Fruit fly (Drosophila melanogaster) whole organism, embryonic: Measurements from ENCODE around the gene CG11970.
A peak's percentile ranks its signal among the peaks of the same experiment; 100 is the strongest.

Source experiments
- CG1024 ChIP-seq: fragments of 200-800 bp; sonication (Bioruptor generic); IDR thresholded peaks from 2 replicates; pipeline ENCODE4 v1.3.6; 2022; ENCODE audit warnings: missing biosample characterization, missing genetic modification characterization
- CG10366 ChIP-seq: fragments of 200-800 bp; sonication (Bioruptor generic); IDR thresholded peaks from 2 replicates; pipeline ENCODE4 v1.3.6; 2022; ENCODE audit warnings: missing biosample characterization, missing genetic modification characterization
- CG11085 ChIP-seq: fragments of 200-800 bp; sonication (Bioruptor generic); IDR thresholded peaks from 2 replicates; pipeline ENCODE4 v1.3.6; 2022; ENCODE audit warnings: missing biosample characterization, missing genetic modification characterization
- CG11504 ChIP-seq: fragments of 200-800 bp; sonication (Bioruptor generic); optimal IDR thresholded peaks from 3 replicates; lab custom pipeline; 2019; ENCODE audit warnings: missing biosample characterization, mild to moderate bottlenecking, missing genetic modification characterization, moderate library complexity
- CG11695 ChIP-seq: fragments of 200-800 bp; sonication (Bioruptor generic); IDR thresholded peaks from 3 replicates; pipeline ENCODE4 v1.3.6; 2022; ENCODE audit warnings: missing biosample characterization, missing genetic modification characterization
- CG11696 ChIP-seq: fragments of 200-800 bp; sonication (Bioruptor generic); IDR thresholded peaks from 2 replicates; pipeline ENCODE4 v1.3.6; 2022; ENCODE audit warnings: missing biosample characterization, missing genetic modification characterization
- CG12299 ChIP-seq: fragments of 200-800 bp; sonication (Bioruptor generic); optimal IDR thresholded peaks from 2 replicates; lab custom pipeline; 2018; ENCODE audit warnings: missing biosample characterization, mild to moderate bottlenecking, missing genetic modification characterization
- CG13287 ChIP-seq: fragments of 200-800 bp; sonication (Bioruptor generic); IDR thresholded peaks from 2 replicates; pipeline ENCODE4 v1.3.6; 2022; ENCODE audit warnings: missing biosample characterization, missing genetic modification characterization; ENCODE audit not compliant: partially characterized antibody
- CG13296 ChIP-seq: fragments of 200-800 bp; sonication (Bioruptor generic); optimal IDR thresholded peaks from 3 replicates; lab custom pipeline; 2018; ENCODE audit warnings: missing biosample characterization, mild to moderate bottlenecking, missing genetic modification characterization
- CG1792 ChIP-seq: fragments of 200-800 bp; sonication (Bioruptor generic); optimal IDR thresholded peaks from 2 replicates; lab custom pipeline; 2016; ENCODE audit warnings: missing biosample characterization, missing genetic modification characterization
- CG2116 ChIP-seq: fragments of 200-800 bp; sonication (Bioruptor generic); optimal IDR thresholded peaks from 3 replicates; lab custom pipeline; 2018; ENCODE audit warnings: missing biosample characterization, mild to moderate bottlenecking, missing genetic modification characterization
- CG2199 ChIP-seq: fragments of 200-800 bp; sonication (Bioruptor generic); IDR thresholded peaks from 3 replicates; pipeline ENCODE4 v1.3.6; 2022; ENCODE audit warnings: missing biosample characterization, missing genetic modification characterization
- CG2889 ChIP-seq: fragments of 200-800 bp; sonication (Bioruptor generic); IDR thresholded peaks from 3 replicates; pipeline ENCODE4 v1.3.6; 2022; ENCODE audit warnings: missing biosample characterization, missing genetic modification characterization
- CG30403 ChIP-seq: fragments of 200-800 bp; sonication (Bioruptor generic); optimal IDR thresholded peaks from 3 replicates; lab custom pipeline; 2016; ENCODE audit warnings: missing biosample characterization, missing genetic modification characterization
- CG32767 ChIP-seq: fragments of 200-800 bp; sonication (Bioruptor generic); IDR thresholded peaks from 2 replicates; pipeline ENCODE4 v1.3.6; 2022; ENCODE audit warnings: missing biosample characterization, missing genetic modification characterization
- CG34376 ChIP-seq: fragments of 200-800 bp; sonication (Bioruptor generic); optimal IDR thresholded peaks from 2 replicates; lab custom pipeline; 2018; ENCODE audit warnings: missing biosample characterization, mild to moderate bottlenecking, missing genetic modification characterization
- CG3726 ChIP-seq: fragments of 200-800 bp; sonication (Bioruptor generic); IDR thresholded peaks from 3 replicates; pipeline ENCODE4, ENCODE4 v1.3.6; 2022; ENCODE audit warnings: missing biosample characterization, missing genetic modification characterization
- CG7839 ChIP-seq: fragments of 200-800 bp; sonication (Bioruptor generic); optimal IDR thresholded peaks from 3 replicates; lab custom pipeline; 2018; ENCODE audit warnings: missing biosample characterization, mild to moderate bottlenecking, missing genetic modification characterization, moderate library complexity
- CG8388 ChIP-seq: fragments of 200-800 bp; sonication (Bioruptor generic); optimal IDR thresholded peaks from 2 replicates; lab custom pipeline; 2019; ENCODE audit warnings: missing biosample characterization, mild to moderate bottlenecking, missing genetic modification characterization, moderate library complexity
- D19B ChIP-seq: fragments of 200-800 bp; sonication (Bioruptor generic); optimal IDR thresholded peaks from 2 replicates; lab custom pipeline; 2017; ENCODE audit warnings: missing biosample characterization, mild to moderate bottlenecking, missing genetic modification characterization
- Dll ChIP-seq: fragments of 200-800 bp; sonication (Bioruptor generic); IDR thresholded peaks from 4 replicates; pipeline ENCODE4 v1.3.6; 2022; ENCODE audit warnings: missing biosample characterization, missing genetic modification characterization; ENCODE audit not compliant: partially characterized antibody
- E2f1 ChIP-seq: fragments of 200-800 bp; sonication (Bioruptor generic); IDR thresholded peaks from 2 replicates; pipeline ENCODE4 v1.3.6; 2022; ENCODE audit warnings: missing biosample characterization, missing genetic modification characterization
- Ets97D ChIP-seq: fragments of 200-800 bp; sonication (Bioruptor generic); optimal IDR thresholded peaks from 3 replicates; lab custom pipeline; 2016; ENCODE audit warnings: missing biosample characterization, missing genetic modification characterization
- Gug ChIP-seq: fragments of 200-800 bp; sonication (Bioruptor generic); IDR thresholded peaks from 4 replicates; pipeline ENCODE4 v1.3.6; 2022; ENCODE audit warnings: missing biosample characterization, missing genetic modification characterization
- Jarid2 ChIP-seq: fragments of 200-800 bp; sonication (Bioruptor generic); optimal IDR thresholded peaks from 3 replicates; lab custom pipeline; 2017; ENCODE audit warnings: mild to moderate bottlenecking, missing biosample characterization, missing genetic modification reagents, missing genetic modification characterization
- MBD-R2 ChIP-seq: fragments of 200-800 bp; sonication (Bioruptor generic); IDR thresholded peaks from 2 replicates; pipeline ENCODE4 v1.3.6; 2022; ENCODE audit warnings: missing biosample characterization, missing genetic modification characterization
- Mad ChIP-seq: fragments of 200-800 bp; sonication (Bioruptor generic); optimal IDR thresholded peaks from 2 replicates; lab custom pipeline; 2016; ENCODE audit warnings: missing biosample characterization, missing genetic modification characterization
- Mes4 ChIP-seq: fragments of 200-800 bp; sonication (Bioruptor generic); optimal IDR thresholded peaks from 2 replicates; lab custom pipeline; 2016; ENCODE audit warnings: missing biosample characterization, missing genetic modification characterization
- Neu2 ChIP-seq: fragments of 200-800 bp; sonication (Bioruptor generic); optimal IDR thresholded peaks from 3 replicates; lab custom pipeline; 2016; ENCODE audit warnings: missing biosample characterization, missing genetic modification characterization, borderline replicate concordance
- Oaz ChIP-seq: fragments of 200-800 bp; sonication (Bioruptor generic); IDR thresholded peaks from 2 replicates; pipeline ENCODE4 v1.3.6; 2022; ENCODE audit warnings: missing biosample characterization, missing genetic modification characterization
- Pdp1 ChIP-seq, 2 experiments: fragments of 200-800 bp; sonication (Bioruptor generic); optimal IDR thresholded peaks; 3 replicates each; lab custom pipeline; 2016; ENCODE audit warnings: missing biosample characterization in 2 of 2, missing genetic modification characterization in 2 of 2, mild to moderate bottlenecking in 1 of 2, moderate library complexity in 1 of 2
- Rx ChIP-seq: fragments of 200-800 bp; sonication (Bioruptor generic); IDR thresholded peaks from 2 replicates; pipeline ENCODE4 v1.3.6; 2022; ENCODE audit warnings: missing biosample characterization, missing genetic modification characterization
- Spps ChIP-seq: fragments of 200-800 bp; sonication (Bioruptor generic); optimal IDR thresholded peaks from 2 replicates; lab custom pipeline; 2018; ENCODE audit warnings: missing biosample characterization, mild to moderate bottlenecking, missing genetic modification characterization
- ase ChIP-seq: fragments of 200-800 bp; sonication (Bioruptor generic); IDR thresholded peaks from 3 replicates; pipeline ENCODE4 v1.3.6; 2022; ENCODE audit warnings: missing biosample characterization, missing genetic modification characterization
- bab2 ChIP-seq: fragments of 200-800 bp; sonication (Bioruptor generic); optimal IDR thresholded peaks from 2 replicates; lab custom pipeline; 2016; ENCODE audit warnings: missing biosample characterization, missing genetic modification characterization
- dm ChIP-seq: fragments of 200-800 bp; sonication (Bioruptor generic); optimal IDR thresholded peaks from 3 replicates; lab custom pipeline; 2016; ENCODE audit warnings: missing biosample characterization, missing genetic modification characterization
- gce ChIP-seq: fragments of 200-800 bp; sonication (Bioruptor generic); IDR thresholded peaks from 3 replicates; pipeline ENCODE4 v1.3.6; 2022; ENCODE audit warnings: missing biosample characterization, missing genetic modification characterization
- gfzf ChIP-seq: fragments of 200-800 bp; sonication (Bioruptor generic); optimal IDR thresholded peaks from 2 replicates; lab custom pipeline; 2016; ENCODE audit warnings: missing biosample characterization, mild to moderate bottlenecking, missing genetic modification characterization, moderate library complexity
- lbe ChIP-seq: fragments of 200-800 bp; sonication (Bioruptor generic); optimal IDR thresholded peaks from 2 replicates; lab custom pipeline; 2016; ENCODE audit warnings: missing biosample characterization, mild to moderate bottlenecking, missing genetic modification characterization
- odd ChIP-seq: fragments of 200-800 bp; sonication (Bioruptor generic); optimal IDR thresholded peaks from 2 replicates; lab custom pipeline; 2017; ENCODE audit warnings: missing biosample characterization, mild to moderate bottlenecking, missing genetic modification characterization
- p53 ChIP-seq: fragments of 200-800 bp; sonication (Bioruptor generic); optimal IDR thresholded peaks from 2 replicates; lab custom pipeline; 2016; ENCODE audit warnings: missing biosample characterization, missing genetic modification characterization
- pan ChIP-seq, 4 experiments: fragments of >200 bp in 3 of 4; fragments of 200-800 bp in 1 of 4; sonication (Bioruptor generic) in 1 of 4; optimal IDR thresholded peaks in 3 of 4; IDR thresholded peaks in 1 of 4; 2 replicates each; pipeline versions ENCODE4 v1.3.6 to Lab custom; 2017 to 2022; ENCODE audit warnings: missing biosample characterization in 2 of 4, missing genetic modification characterization in 2 of 4, mixed read lengths in 1 of 4
- pum ChIP-seq: fragments of 200-800 bp; sonication (Bioruptor generic); optimal IDR thresholded peaks from 2 replicates; lab custom pipeline; 2016; ENCODE audit warnings: missing biosample characterization, missing genetic modification characterization
- ranshi ChIP-seq: fragments of 200-800 bp; sonication (Bioruptor generic); IDR thresholded peaks from 2 replicates; pipeline ENCODE4 v1.3.6; 2022; ENCODE audit warnings: missing biosample characterization, missing genetic modification characterization
- schlank ChIP-seq: fragments of 200-800 bp; sonication (Bioruptor generic); optimal IDR thresholded peaks from 2 replicates; lab custom pipeline; 2018; ENCODE audit warnings: missing biosample characterization, mild to moderate bottlenecking, missing genetic modification characterization
- scrt ChIP-seq: fragments of 200-800 bp; sonication (Bioruptor generic); optimal IDR thresholded peaks from 2 replicates; lab custom pipeline; 2018; ENCODE audit warnings: missing biosample characterization, mild to moderate bottlenecking, missing genetic modification characterization, moderate library complexity
- slbo ChIP-seq: fragments of 200-800 bp; sonication (Bioruptor generic); IDR thresholded peaks from 2 replicates; pipeline ENCODE4 v1.3.6; 2022; ENCODE audit warnings: missing biosample characterization, missing genetic modification characterization
- ssp ChIP-seq: fragments of 200-800 bp; sonication (Bioruptor generic); IDR thresholded peaks from 2 replicates; pipeline ENCODE4 v1.3.6; 2022; ENCODE audit warnings: missing biosample characterization, missing genetic modification characterization
- tup ChIP-seq: fragments of 200-800 bp; sonication (Bioruptor generic); optimal IDR thresholded peaks from 2 replicates; lab custom pipeline; 2016; ENCODE audit warnings: missing biosample characterization, mild to moderate bottlenecking, missing genetic modification characterization, moderate library complexity
- vvl ChIP-seq: fragments of 200-800 bp; sonication (Bioruptor generic); IDR thresholded peaks from 2 replicates; pipeline ENCODE4 v1.3.6; 2022; ENCODE audit warnings: missing biosample characterization, missing genetic modification characterization

Gene CG11970

dm6 chr3R:9013765-9014380 is 29.4 kb downstream of the CG11970 start (continued):
- TF ChIP-seq p53 (GFP tag; lab: Kevin White, UChicago) = peak; percentile 32
- TF ChIP-seq bab2 (GFP tag; lab: Kevin White, UChicago) = peak; percentile 38
- TF ChIP-seq dm (GFP tag; lab: Kevin White, UChicago) = peak; percentile 50
- TF ChIP-seq CG1792 (GFP tag; lab: Kevin White, UChicago) = peak; percentile 18
- no peak; the same call in 1 of the 2 replicates for TF ChIP-seq Oaz
- TF ChIP-seq E2f1 (GFP tag; lab: Robert Waterston, UW) = 0 out of 2 replicates have a peak, but pooled peaks have one; percentile 11
- TF ChIP-seq CG2889 (GFP tag; lab: Robert Waterston, UW) = no peak
- TF ChIP-seq Spps (tag; lab: Kevin White, UChicago) = no peak
- TF ChIP-seq CG11696 = peak; percentile 97
- TF ChIP-seq ranshi (GFP tag; lab: Robert Waterston, UW) = peak; percentile 29; the same call in 1 of the 2 replicates
- peak; percentile 50 for TF ChIP-seq CG30403 (GFP tag; lab: Kevin White, UChicago)
- TF ChIP-seq pum = peak; percentile 28
- peak; percentile 66 for TF ChIP-seq Mad (GFP tag; lab: Kevin White, UChicago)
- no peak for TF ChIP-seq CG2199 (GFP tag; lab: Robert Waterston, UW)
- TF ChIP-seq CG34376 = peak; percentile 73
- peak; percentile 38 for TF ChIP-seq CG2116
- no peak for TF ChIP-seq Jarid2 (GFP tag; lab: Kevin White, UChicago)
- TF ChIP-seq CG11085 (GFP tag; lab: Robert Waterston, UW) = no peak
- TF ChIP-seq slbo = peak; percentile 53; the same call in 1 of the 2 replicates
- no peak for TF ChIP-seq ase (GFP tag; lab: Robert Waterston, UW)
- TF ChIP-seq CG11695 (GFP tag; lab: Robert Waterston, UW) = no peak
- TF ChIP-seq Gug (GFP tag; lab: Robert Waterston, UW) = peak; percentile 31; the same call in 1 of the 4 replicates
- TF ChIP-seq ssp (GFP tag; lab: Robert Waterston, UW) = no peak
- TF ChIP-seq vvl (GFP tag; lab: Robert Waterston, UW) = peak; percentile 48; the same call in 1 of the 2 replicates
- no peak for TF ChIP-seq CG10366 (GFP tag; lab: Robert Waterston, UW)
- no peak for TF ChIP-seq D19B (GFP tag; lab: Kevin White, UChicago)
- peak; percentile 45 for TF ChIP-seq Ets97D
- no peak for TF ChIP-seq gce (GFP tag; lab: Robert Waterston, UW)
- no peak for TF ChIP-seq schlank (tag; lab: Kevin White, UChicago)
- TF ChIP-seq Dll (GFP tag; lab: Robert Waterston, UW) = peak; percentile 46; the same call in 1 of the 4 replicates
- TF ChIP-seq Pdp1 (GFP tag; optimal IDR thresholded peaks at IDR 0.05; lab: Kevin White, UChicago) = peak; percentile 61 to 95
- no peak for TF ChIP-seq CG8388 (GFP tag; lab: Kevin White, UChicago)
- no peak for TF ChIP-seq pan (optimal IDR thresholded peaks at IDR 0.05; lab: Kevin White, UChicago)
- TF ChIP-seq pan (GFP tag; optimal IDR thresholded peaks at IDR 0.05 in 1 of 2, IDR thresholded peaks at IDR 0.05 in 1 of 2) = peak in 1 of 2 experiments; percentile 36
- peak; percentile 33 for TF ChIP-seq CG13296 (GFP tag; lab: Kevin White, UChicago)
- TF ChIP-seq gfzf (GFP tag; lab: Kevin White, UChicago) = peak; percentile 14
- TF ChIP-seq CG1024 (GFP tag; lab: Robert Waterston, UW) = peak; percentile 30; the same call in 1 of the 2 replicates
- TF ChIP-seq CG12299 (tag; lab: Kevin White, UChicago) = no peak
- TF ChIP-seq MBD-R2 (GFP tag; lab: Robert Waterston, UW) = peak; percentile 57
- no peak for TF ChIP-seq Rx
- TF ChIP-seq Neu2 (GFP tag; lab: Kevin White, UChicago) = no peak
- TF ChIP-seq CG3726 = no peak
- TF ChIP-seq CG7839 (tag; lab: Kevin White, UChicago) = no peak
- TF ChIP-seq odd (GFP tag; lab: Kevin White, UChicago) = no peak
- TF ChIP-seq lbe (GFP tag; lab: Kevin White, UChicago) = peak; percentile 73
- peak; percentile 64 for TF ChIP-seq Mes4
- no peak for TF ChIP-seq CG11504
- TF ChIP-seq tup (GFP tag; lab: Kevin White, UChicago) = no peak
- TF ChIP-seq CG32767 (GFP tag; lab: Robert Waterston, UW) = no peak
- no peak for TF ChIP-seq scrt (GFP tag; lab: Kevin White, UChicago)
- TF ChIP-seq CG13287 (GFP tag; lab: Robert Waterston, UW) = no peak
